Worm (Caenorhabditis elegans): ENCODE measurements around the gene col-106.

The col-106 gene

DNA sequence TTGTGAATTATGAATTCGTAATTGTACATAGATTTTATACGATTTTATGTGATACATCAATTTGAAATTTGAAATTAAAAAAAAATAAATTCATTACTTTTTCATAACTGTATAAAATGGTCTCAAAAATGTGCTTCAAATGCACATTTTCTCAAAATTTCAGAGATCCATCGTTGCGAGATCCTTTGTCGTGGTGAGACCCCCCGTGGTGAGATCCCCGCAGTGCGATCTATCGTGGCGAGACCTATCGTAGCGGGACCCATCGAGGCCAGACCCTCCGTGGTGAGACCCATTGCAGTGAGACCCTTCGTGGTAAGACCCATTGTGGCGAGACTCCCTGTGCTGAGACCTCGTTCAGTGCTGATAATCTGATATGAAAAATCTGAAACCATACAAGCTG, 1.2 kb downstream of the col-106 start:
- no peak for TF ChIP-seq dao-5 (tag; optimal IDR thresholded peaks at IDR 0.05)
- no peak for TF ChIP-seq him-1 (tag; optimal IDR thresholded peaks at IDR 0.05)
- TF ChIP-seq W03F9.2 (tag; optimal IDR thresholded peaks at IDR 0.05), result no peak

DNA sequence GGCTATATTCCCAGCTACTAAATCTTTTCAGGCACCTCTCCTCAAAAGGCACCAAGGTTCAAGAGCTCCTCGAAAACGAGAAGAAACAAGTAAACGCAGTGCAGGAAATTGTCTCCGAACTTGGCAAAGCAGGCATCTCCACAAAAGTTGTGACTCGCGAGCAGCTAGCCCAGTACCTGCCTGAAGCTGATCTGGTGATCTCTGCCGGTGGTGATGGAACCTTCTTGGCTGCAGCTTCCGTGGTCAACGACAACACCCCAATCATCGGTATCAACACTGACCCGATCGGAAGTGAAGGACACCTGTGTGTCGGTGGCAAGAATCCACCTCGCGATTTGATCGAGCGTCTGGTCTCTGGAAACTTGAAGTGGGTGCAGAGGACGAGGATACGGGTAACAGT, 2.4 kb downstream of the col-106 start:
- TF ChIP-seq W03F9.2 (tag; optimal IDR thresholded peaks at IDR 0.05), result no peak
- no peak for TF ChIP-seq dao-5 (tag; optimal IDR thresholded peaks at IDR 0.05)
- TF ChIP-seq him-1 (tag; optimal IDR thresholded peaks at IDR 0.05), result no peak

DNA sequence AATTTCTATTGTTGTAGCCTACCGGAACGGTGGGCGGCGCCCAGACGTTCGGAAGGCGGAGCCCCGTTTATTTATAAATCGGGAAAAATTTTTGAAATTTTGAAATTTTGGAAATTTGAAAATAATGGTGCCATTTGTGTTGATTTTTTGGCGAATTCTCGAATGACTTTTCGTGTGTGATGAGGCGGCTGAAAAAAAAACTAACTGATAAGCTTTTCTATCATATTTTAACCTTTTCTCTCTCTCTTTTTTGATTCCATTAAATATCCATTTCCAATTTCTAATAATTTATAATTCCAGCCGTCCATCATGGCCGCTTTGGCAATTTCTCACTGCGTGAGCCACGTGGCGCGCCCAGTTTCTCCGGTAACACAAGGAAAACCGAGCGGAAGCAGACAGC, 3.8 kb downstream of the col-106 start, which contains the start of gene nadk-1:
TSS of gene nadk-1 (plus strand) at position 301 of the 400 bp plus-strand sequence.
- TF ChIP-seq him-1 (tag; optimal IDR thresholded peaks at IDR 0.05), result no peak
- TF ChIP-seq W03F9.2 (tag; optimal IDR thresholded peaks at IDR 0.05), result no peak
- TF ChIP-seq dao-5 (tag; optimal IDR thresholded peaks at IDR 0.05), result no peak

DNA sequence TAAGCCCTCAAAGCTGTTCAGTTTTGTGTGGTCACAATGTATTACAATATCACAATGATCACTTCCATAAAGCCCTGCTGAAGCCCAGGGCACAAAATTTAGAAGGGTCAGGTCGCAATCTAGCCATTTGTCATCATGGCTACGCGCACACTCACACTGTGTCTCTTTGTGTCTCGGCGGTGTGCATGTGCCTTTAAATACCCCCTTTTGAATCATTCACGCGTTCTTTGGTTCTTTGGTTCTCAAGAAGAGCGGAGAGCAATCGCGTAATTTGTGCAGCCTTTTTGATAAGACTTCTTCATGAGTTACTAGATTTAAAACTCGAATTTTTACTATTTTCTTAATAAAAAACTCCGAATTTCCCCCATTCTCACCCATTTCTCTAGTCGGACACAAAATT, 5.6 kb downstream of the col-106 start:
- TF ChIP-seq W03F9.2 (tag; optimal IDR thresholded peaks at IDR 0.05) (no peak), him-1 (tag; optimal IDR thresholded peaks at IDR 0.05) (no peak), dao-5 (tag; optimal IDR thresholded peaks at IDR 0.05) (no peak)

DNA sequence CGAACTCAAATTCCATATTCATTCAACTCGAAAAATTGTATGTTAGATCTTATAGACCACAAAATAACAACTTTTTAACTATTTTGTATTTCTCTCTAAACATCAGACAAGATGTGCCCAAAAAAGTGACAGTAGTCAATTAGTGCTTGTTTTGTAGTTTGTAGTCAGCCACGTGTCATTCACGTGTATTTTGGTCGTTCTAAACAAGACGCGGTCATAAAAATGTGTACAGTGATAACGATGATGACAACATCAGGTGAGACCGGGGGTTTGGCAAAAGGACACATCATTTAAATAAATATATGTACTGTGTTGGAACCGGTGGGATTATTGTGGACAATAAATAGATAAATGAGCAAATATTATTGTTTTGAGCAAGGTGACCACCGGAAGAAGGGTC, 6.4 kb downstream of the col-106 start:
- TF ChIP-seq him-1 (tag; optimal IDR thresholded peaks at IDR 0.05), result no peak
- no peak for TF ChIP-seq dao-5 (tag; optimal IDR thresholded peaks at IDR 0.05)
- TF ChIP-seq W03F9.2 (tag; optimal IDR thresholded peaks at IDR 0.05), result no peak

DNA sequence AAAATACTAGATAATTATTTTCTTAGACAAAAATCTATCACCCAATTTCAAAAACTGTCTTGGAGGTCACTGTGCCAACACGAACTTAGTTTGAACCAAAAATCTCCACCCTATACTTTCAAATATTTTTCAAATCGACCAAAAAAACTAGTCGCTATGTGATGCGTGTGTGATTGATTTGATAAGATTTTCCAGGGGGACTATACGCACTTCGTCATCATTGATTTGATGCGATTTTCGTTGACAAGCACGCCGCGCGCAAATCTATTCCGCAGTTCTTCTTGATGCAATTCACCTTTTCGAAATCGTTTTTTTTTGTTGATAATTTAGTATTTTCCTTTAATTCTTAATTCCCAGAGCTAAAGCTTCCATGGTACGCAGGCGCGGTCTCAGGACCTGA, 7.1 kb downstream of the col-106 start:
- TF ChIP-seq dao-5 (tag; optimal IDR thresholded peaks at IDR 0.05) (no peak), W03F9.2 (tag; optimal IDR thresholded peaks at IDR 0.05) (no peak), him-1 (tag; optimal IDR thresholded peaks at IDR 0.05) (no peak)

- no peak for TF ChIP-seq dao-5 (tag; optimal IDR thresholded peaks at IDR 0.05)
- no peak for TF ChIP-seq him-1 (tag; optimal IDR thresholded peaks at IDR 0.05)
- TF ChIP-seq W03F9.2 (tag; optimal IDR thresholded peaks at IDR 0.05), result no peak
These were observed 8.1 kb downstream of the col-106 start for ce11 chrIV:1452480-1452879.

DNA sequence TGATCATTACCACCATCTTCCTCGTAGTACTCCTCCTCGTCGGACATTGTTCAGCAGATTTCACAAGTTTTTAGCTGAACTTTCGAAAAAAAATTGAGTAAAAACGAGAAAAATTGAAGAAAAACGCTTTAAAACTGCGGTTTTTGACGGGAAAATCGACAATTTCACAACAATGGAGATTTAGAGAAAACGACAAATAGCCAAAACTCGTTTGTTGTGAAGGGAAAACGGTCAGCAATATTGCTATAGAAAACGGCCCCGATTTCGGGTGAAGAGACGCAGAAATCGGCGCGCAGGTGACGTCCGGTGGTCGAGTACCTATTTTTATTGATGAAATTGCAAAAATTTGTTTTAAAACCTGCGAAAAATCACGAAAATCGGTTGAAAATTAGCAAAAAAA, 14.7 kb downstream of the col-106 start, which contains the start of gene clp-7:
TSS of gene clp-7 (minus strand) at position 47 of the 400 bp plus-strand sequence.
- TF ChIP-seq dao-5 (tag; optimal IDR thresholded peaks at IDR 0.05), result no peak
- no peak for TF ChIP-seq him-1 (tag; optimal IDR thresholded peaks at IDR 0.05)
- no peak for TF ChIP-seq W03F9.2 (tag; optimal IDR thresholded peaks at IDR 0.05)

DNA sequence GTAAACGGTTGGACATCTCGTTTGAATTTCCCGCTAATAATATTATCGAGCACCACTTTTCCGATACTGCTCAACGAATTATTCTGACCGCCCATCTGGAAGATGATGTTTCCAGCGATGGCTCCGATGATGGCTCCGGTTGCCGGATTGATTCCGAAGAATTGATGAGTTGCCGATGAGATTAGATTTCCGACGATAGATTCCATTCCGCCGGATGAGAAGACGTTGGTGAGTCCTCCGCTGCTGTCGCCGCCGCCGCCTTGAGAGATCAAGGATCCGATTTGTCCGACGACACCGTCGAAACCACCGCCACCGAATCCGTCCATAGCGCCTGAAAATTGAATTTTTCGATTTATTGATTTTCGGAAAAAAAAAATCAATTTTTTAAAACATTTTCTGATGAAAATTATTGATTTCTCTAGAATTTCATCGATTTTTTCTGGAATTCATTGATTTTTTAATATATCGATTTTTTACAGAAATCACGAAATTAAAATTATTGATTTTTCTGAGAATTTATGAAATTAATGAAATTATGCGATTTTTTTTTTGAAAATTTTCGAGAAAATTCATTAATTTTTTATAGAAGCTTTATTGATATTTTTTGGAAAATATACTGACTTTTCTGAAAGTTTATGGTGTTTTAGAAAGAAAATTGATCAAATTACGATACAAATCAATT, 16.4 kb downstream of the col-106 start:
- no peak for TF ChIP-seq W03F9.2 (tag; optimal IDR thresholded peaks at IDR 0.05)
- no peak for TF ChIP-seq dao-5 (tag; optimal IDR thresholded peaks at IDR 0.05)
- TF ChIP-seq him-1 (tag; optimal IDR thresholded peaks at IDR 0.05), result no peak

- no peak for TF ChIP-seq W03F9.2 (tag; optimal IDR thresholded peaks at IDR 0.05)
- no peak for TF ChIP-seq him-1 (tag; optimal IDR thresholded peaks at IDR 0.05)
- no peak for TF ChIP-seq dao-5 (tag; optimal IDR thresholded peaks at IDR 0.05)
These were observed 17.1 kb downstream of the col-106 start for ce11 chrIV:1443514-1443913.

ce11 chrIV:1437625-1438024, 23.0 kb downstream of the col-106 start:
- TF ChIP-seq him-1 (tag; optimal IDR thresholded peaks at IDR 0.05), result no peak
- no peak for TF ChIP-seq W03F9.2 (tag; optimal IDR thresholded peaks at IDR 0.05)
- TF ChIP-seq dao-5 (tag; optimal IDR thresholded peaks at IDR 0.05), result no peak

- TF ChIP-seq him-1 (tag; optimal IDR thresholded peaks at IDR 0.05) (no peak), dao-5 (tag; optimal IDR thresholded peaks at IDR 0.05) (no peak), W03F9.2 (tag; optimal IDR thresholded peaks at IDR 0.05) (no peak)
These were observed 25.4 kb downstream of the col-106 start for ce11 chrIV:1435159-1435558.

- no peak for TF ChIP-seq dao-5 (tag; optimal IDR thresholded peaks at IDR 0.05)
- TF ChIP-seq him-1 (tag; optimal IDR thresholded peaks at IDR 0.05), result no peak
- no peak for TF ChIP-seq W03F9.2 (tag; optimal IDR thresholded peaks at IDR 0.05)
These were observed 26.0 kb downstream of the col-106 start, which contains the start of gene clp-6 for ce11 chrIV:1434554-1435089. TSS of gene clp-6 (minus strand) at chrIV:1435039.

- TF ChIP-seq dao-5 (tag; optimal IDR thresholded peaks at IDR 0.05) (no peak), him-1 (tag; optimal IDR thresholded peaks at IDR 0.05) (no peak), W03F9.2 (tag; optimal IDR thresholded peaks at IDR 0.05) (no peak)
These were observed 26.6 kb downstream of the col-106 start for ce11 chrIV:1433978-1434377.

- TF ChIP-seq W03F9.2 (tag; optimal IDR thresholded peaks at IDR 0.05) (no peak), dao-5 (tag; optimal IDR thresholded peaks at IDR 0.05) (no peak), him-1 (tag; optimal IDR thresholded peaks at IDR 0.05) (no peak)
These were observed 30.3 kb downstream of the col-106 start, which contains the start of gene Y77E11A.23 for ce11 chrIV:1430261-1430660. TSS of gene Y77E11A.23 (minus strand) at chrIV:1430367.

Measured in whole organism, L4/young adult.